Fruit fly (Drosophila melanogaster) whole organism, embryonic: ENCODE data around the gene CG11980.
A peak's percentile ranks its signal among the peaks of the same experiment; 100 is the strongest.

Experiments
- Atf-2 ChIP-seq: fragments of 200-800 bp; sonication (Bioruptor generic); optimal IDR thresholded peaks from 2 replicates; lab custom pipeline; 2016; ENCODE audit warnings: missing biosample characterization, missing genetic modification characterization
- Atf6 ChIP-seq: fragments of 200-800 bp; sonication (Bioruptor generic); IDR thresholded peaks from 2 replicates; pipeline ENCODE4 v1.3.6; 2022; ENCODE audit warnings: missing biosample characterization, missing genetic modification characterization
- BtbVII ChIP-seq: fragments of 200-800 bp; sonication (Bioruptor generic); optimal IDR thresholded peaks from 3 replicates; lab custom pipeline; 2017; ENCODE audit warnings: missing biosample characterization, mild to moderate bottlenecking, missing genetic modification characterization
- CG10147 ChIP-seq: fragments of 200-800 bp; sonication (Bioruptor generic); optimal IDR thresholded peaks from 2 replicates; lab custom pipeline; 2019; ENCODE audit warnings: missing biosample characterization, mild to moderate bottlenecking, missing genetic modification characterization, moderate library complexity
- CG10267 ChIP-seq: fragments of 200-800 bp; sonication (Bioruptor generic); optimal IDR thresholded peaks from 2 replicates; lab custom pipeline; 2018; ENCODE audit warnings: missing biosample characterization, mild to moderate bottlenecking, missing genetic modification characterization, moderate library complexity
- CG10321 ChIP-seq: fragments of 200-800 bp; sonication (Bioruptor generic); IDR thresholded peaks from 2 replicates; pipeline ENCODE4 v1.3.6; 2022; ENCODE audit warnings: missing biosample characterization, missing genetic modification characterization
- CG10959 ChIP-seq: fragments of 200-800 bp; sonication (Bioruptor generic); IDR thresholded peaks from 2 replicates; pipeline ENCODE4 v1.3.6; 2022; ENCODE audit warnings: missing biosample characterization, missing genetic modification characterization
- CG12769 ChIP-seq: fragments of 200-800 bp; sonication (Bioruptor generic); optimal IDR thresholded peaks from 2 replicates; lab custom pipeline; 2019; ENCODE audit warnings: missing biosample characterization, mild to moderate bottlenecking, missing genetic modification characterization, moderate library complexity
- CG1647 ChIP-seq: fragments of 200-800 bp; sonication (Bioruptor generic); optimal IDR thresholded peaks from 3 replicates; lab custom pipeline; 2016; ENCODE audit warnings: missing biosample characterization, missing genetic modification characterization
- CG17186 ChIP-seq: fragments of 200-800 bp; sonication (Bioruptor generic); optimal IDR thresholded peaks from 3 replicates; lab custom pipeline; 2017; ENCODE audit warnings: missing biosample characterization, missing genetic modification reagents, missing genetic modification characterization
- CG2199 ChIP-seq: fragments of 200-800 bp; sonication (Bioruptor generic); IDR thresholded peaks from 3 replicates; pipeline ENCODE4 v1.3.6; 2022; ENCODE audit warnings: missing biosample characterization, missing genetic modification characterization
- CG2202 ChIP-seq: fragments of 200-800 bp; sonication (Bioruptor generic); optimal IDR thresholded peaks from 2 replicates; lab custom pipeline; 2018; ENCODE audit warnings: missing biosample characterization, mild to moderate bottlenecking, missing genetic modification characterization
- CG2712 ChIP-seq: fragments of 200-800 bp; optimal IDR thresholded peaks from 3 replicates; lab custom pipeline; 2019; ENCODE audit warnings: missing biosample characterization, mild to moderate bottlenecking, missing genetic modification characterization, moderate library complexity
- CG34224 ChIP-seq: fragments of 200-800 bp; sonication (Bioruptor generic); IDR thresholded peaks from 3 replicates; pipeline ENCODE4 v1.3.6; 2022; ENCODE audit warnings: missing biosample characterization, missing genetic modification characterization; ENCODE audit not compliant: partially characterized antibody
- CG3995 ChIP-seq: fragments of 200-800 bp; sonication (Bioruptor generic); optimal IDR thresholded peaks from 3 replicates; lab custom pipeline; 2016; ENCODE audit warnings: missing biosample characterization, missing genetic modification characterization
- CG4424 ChIP-seq: fragments of 200-800 bp; sonication (Bioruptor generic); optimal IDR thresholded peaks from 3 replicates; lab custom pipeline; 2016; ENCODE audit warnings: missing biosample characterization, missing genetic modification characterization
- CG4730 ChIP-seq: fragments of 200-800 bp; sonication (Bioruptor generic); IDR thresholded peaks from 2 replicates; pipeline ENCODE4 v1.3.6; 2022; ENCODE audit warnings: missing biosample characterization, missing genetic modification characterization
- CG4820 ChIP-seq: fragments of 200-800 bp; sonication (Bioruptor generic); optimal IDR thresholded peaks from 3 replicates; lab custom pipeline; 2016; ENCODE audit warnings: missing biosample characterization, missing genetic modification characterization
- CG4854 ChIP-seq: fragments of 200-800 bp; sonication (Bioruptor generic); optimal IDR thresholded peaks from 2 replicates; lab custom pipeline; 2016; ENCODE audit warnings: missing biosample characterization, missing genetic modification characterization, inconsistent platforms
- CG8388 ChIP-seq: fragments of 200-800 bp; sonication (Bioruptor generic); optimal IDR thresholded peaks from 2 replicates; lab custom pipeline; 2019; ENCODE audit warnings: missing biosample characterization, mild to moderate bottlenecking, missing genetic modification characterization, moderate library complexity
- CG8924 ChIP-seq: fragments of 200-800 bp; optimal IDR thresholded peaks from 3 replicates; lab custom pipeline; 2019; ENCODE audit warnings: missing biosample characterization, mild to moderate bottlenecking, missing genetic modification characterization, moderate library complexity
- CG8944 ChIP-seq: fragments of 200-800 bp; sonication (Bioruptor generic); optimal IDR thresholded peaks from 3 replicates; lab custom pipeline; 2016; ENCODE audit warnings: missing biosample characterization, missing genetic modification characterization
- CHES-1-like ChIP-seq: fragments of 200-800 bp; sonication (Bioruptor generic); optimal IDR thresholded peaks from 2 replicates; lab custom pipeline; 2016; ENCODE audit warnings: missing biosample characterization, missing genetic modification characterization
- Camta ChIP-seq: fragments of 200-800 bp; sonication (Bioruptor generic); optimal IDR thresholded peaks from 2 replicates; lab custom pipeline; 2016; ENCODE audit warnings: missing biosample characterization, missing genetic modification characterization
- CrebB ChIP-seq: fragments of 200-800 bp; sonication (Bioruptor generic); optimal IDR thresholded peaks from 3 replicates; lab custom pipeline; 2018; ENCODE audit warnings: missing biosample characterization, mild to moderate bottlenecking, missing genetic modification characterization
- Dbx ChIP-seq: fragments of 200-800 bp; sonication (Bioruptor generic); IDR thresholded peaks from 3 replicates; pipeline ENCODE4 v1.3.6; 2022; ENCODE audit warnings: missing biosample characterization, missing genetic modification characterization
- Gug ChIP-seq: fragments of 200-800 bp; sonication (Bioruptor generic); IDR thresholded peaks from 4 replicates; pipeline ENCODE4 v1.3.6; 2022; ENCODE audit warnings: missing biosample characterization, missing genetic modification characterization
- Hr51 ChIP-seq, 2 experiments: fragments of 200-800 bp; sonication (Bioruptor generic); optimal IDR thresholded peaks; 2 replicates in 1 of 2; 3 replicates in 1 of 2; lab custom pipeline; 2016 to 2018; ENCODE audit warnings: missing biosample characterization in 2 of 2, missing genetic modification characterization in 2 of 2, mild to moderate bottlenecking in 1 of 2, moderate library complexity in 1 of 2
- Meics ChIP-seq: fragments of 200-800 bp; sonication (Bioruptor generic); optimal IDR thresholded peaks from 2 replicates; lab custom pipeline; 2017; ENCODE audit warnings: missing biosample characterization, mild to moderate bottlenecking, missing genetic modification characterization
- Poxn ChIP-seq: fragments of 200-800 bp; sonication (Bioruptor generic); IDR thresholded peaks from 2 replicates; pipeline ENCODE4 v1.3.6; 2022; ENCODE audit warnings: missing biosample characterization, missing genetic modification characterization
- Sin3A ChIP-seq: fragments of >200 bp; optimal IDR thresholded peaks from 2 replicates; lab custom pipeline; 2018
- az2 ChIP-seq: fragments of 200-800 bp; sonication (Bioruptor generic); optimal IDR thresholded peaks from 3 replicates; lab custom pipeline; 2016; ENCODE audit warnings: missing biosample characterization, missing genetic modification characterization
- cwo ChIP-seq: fragments of 200-800 bp; sonication (Bioruptor generic); optimal IDR thresholded peaks from 3 replicates; lab custom pipeline; 2017; ENCODE audit warnings: missing biosample characterization, missing genetic modification characterization, mild to moderate bottlenecking, moderate library complexity, missing genetic modification reagents
- dysf ChIP-seq: fragments of 200-800 bp; sonication (Bioruptor generic); IDR thresholded peaks from 3 replicates; pipeline ENCODE4 v1.3.6; 2022; ENCODE audit warnings: missing biosample characterization, missing genetic modification characterization
- eve ChIP-seq, 2 experiments: fragments of >200 bp; optimal IDR thresholded peaks; 2 replicates each; lab custom pipeline; 2017; ENCODE audit warnings: missing biosample characterization in 2 of 2, missing genetic modification characterization in 2 of 2
- fd64A ChIP-seq: fragments of 200-800 bp; sonication (Bioruptor generic); optimal IDR thresholded peaks from 3 replicates; lab custom pipeline; 2018; ENCODE audit warnings: missing biosample characterization, mild to moderate bottlenecking, missing genetic modification characterization
- fd96Cb ChIP-seq: fragments of 200-800 bp; sonication (Bioruptor generic); optimal IDR thresholded peaks from 2 replicates; lab custom pipeline; 2018; ENCODE audit warnings: missing biosample characterization, mild to moderate bottlenecking, missing genetic modification characterization, moderate library complexity
- gem ChIP-seq: fragments of 200-800 bp; sonication (Bioruptor generic); optimal IDR thresholded peaks from 2 replicates; lab custom pipeline; 2019; ENCODE audit warnings: missing biosample characterization, mild to moderate bottlenecking, missing genetic modification characterization, moderate library complexity
- hbn ChIP-seq: fragments of 200-800 bp; sonication (Bioruptor generic); IDR thresholded peaks from 2 replicates; pipeline ENCODE4 v1.3.6; 2022; ENCODE audit warnings: missing biosample characterization, missing genetic modification characterization; ENCODE audit not compliant: partially characterized antibody
- kay ChIP-seq: fragments of 200-800 bp; sonication (Bioruptor generic); optimal IDR thresholded peaks from 2 replicates; lab custom pipeline; 2016; ENCODE audit warnings: missing biosample characterization, missing genetic modification characterization
- lab ChIP-seq: fragments of 200-800 bp; sonication (Bioruptor generic); optimal IDR thresholded peaks from 3 replicates; lab custom pipeline; 2017; ENCODE audit warnings: missing biosample characterization, missing genetic modification characterization, mild to moderate bottlenecking, moderate library complexity, missing genetic modification reagents
- lov ChIP-seq, 2 experiments: fragments of 200-800 bp in 1 of 2; fragments of >200 bp in 1 of 2; sonication (Bioruptor generic) in 1 of 2; IDR thresholded peaks in 1 of 2; optimal IDR thresholded peaks in 1 of 2; 2 replicates in 1 of 2; 3 replicates in 1 of 2; pipeline versions ENCODE4 v1.3.6 to Lab custom; 2017 to 2022; ENCODE audit warnings: missing biosample characterization in 1 of 2, missing genetic modification characterization in 1 of 2
- ranshi ChIP-seq: fragments of 200-800 bp; sonication (Bioruptor generic); IDR thresholded peaks from 2 replicates; pipeline ENCODE4 v1.3.6; 2022; ENCODE audit warnings: missing biosample characterization, missing genetic modification characterization
- sd ChIP-seq: fragments of 200-800 bp; sonication (Bioruptor generic); optimal IDR thresholded peaks from 3 replicates; lab custom pipeline; 2018; ENCODE audit warnings: missing biosample characterization, mild to moderate bottlenecking, missing genetic modification characterization, moderate library complexity
- sim ChIP-seq: fragments of 200-800 bp; sonication (Bioruptor generic); IDR thresholded peaks from 2 replicates; pipeline ENCODE4 v1.3.6; 2022; ENCODE audit warnings: missing biosample characterization, missing genetic modification characterization
- so ChIP-seq: fragments of 200-800 bp; sonication (Bioruptor generic); IDR thresholded peaks from 3 replicates; pipeline ENCODE4 v1.3.6; 2022; ENCODE audit warnings: missing biosample characterization, missing genetic modification characterization
- tin ChIP-seq: fragments of 200-800 bp; sonication (Bioruptor generic); optimal IDR thresholded peaks from 3 replicates; lab custom pipeline; 2016; ENCODE audit warnings: missing biosample characterization, missing genetic modification characterization
- tna ChIP-seq: fragments of 200-800 bp; sonication (Bioruptor generic); IDR thresholded peaks from 2 replicates; pipeline ENCODE4 v1.3.6; 2022; ENCODE audit warnings: missing biosample characterization, missing genetic modification characterization; ENCODE audit not compliant: partially characterized antibody
- wdn ChIP-seq: fragments of 200-800 bp; sonication (Bioruptor generic); IDR thresholded peaks from 2 replicates; pipeline ENCODE4 v1.3.6; 2022; ENCODE audit warnings: missing biosample characterization, missing genetic modification characterization
- yki ChIP-seq: fragments of >200 bp; optimal IDR thresholded peaks from 3 replicates; lab custom pipeline; 2018
- z ChIP-seq: fragments of 200-800 bp; sonication (Bioruptor generic); IDR thresholded peaks from 3 replicates; pipeline ENCODE4 v1.3.6; 2022; ENCODE audit warnings: missing biosample characterization, missing genetic modification characterization
- zen2 ChIP-seq: fragments of 200-800 bp; sonication (Bioruptor generic); IDR thresholded peaks from 3 replicates; pipeline ENCODE4 v1.3.6; 2022; ENCODE audit warnings: missing biosample characterization, missing genetic modification characterization; ENCODE audit not compliant: partially characterized antibody

The CG11980 gene

dm6 chr3R:8978768-8979167 lies 25.0 kb upstream of the CG11980 start (continued):
- TF ChIP-seq CG10267 (tag; lab: Kevin White, UChicago) (peak; percentile 35), ranshi (GFP tag; lab: Robert Waterston, UW) (no peak), tna (GFP tag; lab: Robert Waterston, UW) (no peak), sd (tag; lab: Kevin White, UChicago) (no peak), CG4730 (GFP tag; lab: Robert Waterston, UW) (no peak), eve (GFP tag; optimal IDR thresholded peaks at IDR 0.05; lab: Kevin White, UChicago) (peak in 1 of 2 experiments; percentile 20), Atf6 (GFP tag; lab: Robert Waterston, UW) (no peak), CG2712 (peak; percentile 18), dysf (no peak; the same call in 2 of the 3 replicates), CG3995 (GFP tag; lab: Kevin White, UChicago) (no peak), Poxn (GFP tag; lab: Robert Waterston, UW) (no peak), sim (no peak), yki (lab: Kevin White, UChicago) (no peak), CG17186 (GFP tag; lab: Kevin White, UChicago) (no peak), Hr51 (GFP tag; optimal IDR thresholded peaks at IDR 0.05; lab: Kevin White, UChicago) (peak in 1 of 2 experiments; percentile 44), zen2 (no peak), CG34224 (GFP tag; lab: Robert Waterston, UW) (no peak), fd96Cb (tag; lab: Kevin White, UChicago) (peak; percentile 58), CG10147 (GFP tag; lab: Kevin White, UChicago) (no peak), CG1647 (no peak), Dbx (GFP tag; lab: Robert Waterston, UW) (no peak), so (GFP tag; lab: Robert Waterston, UW) (peak; percentile 42; the same call in 1 of the 3 replicates), az2 (GFP tag; lab: Kevin White, UChicago) (no peak), CG8388 (GFP tag; lab: Kevin White, UChicago) (peak; percentile 63), BtbVII (GFP tag; lab: Kevin White, UChicago) (no peak), hbn (GFP tag; lab: Robert Waterston, UW) (no peak), fd64A (GFP tag; lab: Kevin White, UChicago) (no peak), lov (optimal IDR thresholded peaks at IDR 0.05; lab: Kevin White, UChicago) (no peak), lov (GFP tag; IDR thresholded peaks at IDR 0.05; lab: Robert Waterston, UW) (no peak), z (GFP tag; lab: Robert Waterston, UW) (no peak), gem (tag; lab: Kevin White, UChicago) (peak; percentile 64), Gug (GFP tag; lab: Robert Waterston, UW) (no peak), Atf-2 (GFP tag; lab: Kevin White, UChicago) (no peak), CG12769 (tag; lab: Kevin White, UChicago) (no peak), CG4424 (GFP tag; lab: Kevin White, UChicago) (peak; percentile 22), Meics (GFP tag; lab: Kevin White, UChicago) (no peak), CG8944 (no peak), CG4854 (GFP tag; lab: Kevin White, UChicago) (no peak), CG2199 (GFP tag; lab: Robert Waterston, UW) (no peak), CG2202 (tag; lab: Kevin White, UChicago) (no peak), CG8924 (tag; lab: Kevin White, UChicago) (peak; percentile 1), CHES-1-like (GFP tag; lab: Kevin White, UChicago) (no peak), CrebB (tag; lab: Kevin White, UChicago) (no peak), CG10321 (GFP tag; lab: Robert Waterston, UW) (no peak), lab (GFP tag; lab: Kevin White, UChicago) (no peak), cwo (GFP tag; lab: Kevin White, UChicago) (no peak), kay (GFP tag; lab: Kevin White, UChicago) (no peak), Camta (GFP tag; lab: Kevin White, UChicago) (no peak), CG10959 (GFP tag; lab: Robert Waterston, UW) (no peak), Sin3A (lab: Kevin White, UChicago) (no peak), CG4820 (GFP tag; lab: Kevin White, UChicago) (no peak), tin (peak; percentile 8), wdn (GFP tag; lab: Robert Waterston, UW) (no peak)
